Worm (Caenorhabditis elegans) whole organism, midembryonic: ENCODE measurements around the gene F45D3.3.

Experiments
- T22C8.4 ChIP-seq: fragments of 200-800 bp; sonication (Bioruptor generic); IDR thresholded peaks from 2 replicates; pipeline ENCODE4 v1.3.6; 2022; ENCODE audit warnings: missing genetic modification characterization, missing compliant biosample characterization
- cog-1 ChIP-seq: sonication (generic microtip); optimal IDR thresholded peaks from 2 replicates; lab custom pipeline; 2016; ENCODE audit warnings: missing genetic modification characterization, missing compliant biosample characterization
- flt-1 ChIP-seq: fragments of 200-800 bp; sonication (Bioruptor generic); IDR thresholded peaks from 2 replicates; pipeline ENCODE4 v1.3.6; 2022; ENCODE audit warnings: missing genetic modification characterization, missing compliant biosample characterization
- med-1 ChIP-seq: sonication (generic microtip); optimal IDR thresholded peaks from 2 replicates; lab custom pipeline; 2017; ENCODE audit warnings: missing genetic modification characterization, mild to moderate bottlenecking, missing compliant biosample characterization, antibody characterized with exemption, missing genetic modification reagents; ENCODE audit not compliant: insufficient read depth
- ref-1 ChIP-seq: fragments of 200-800 bp; sonication (Bioruptor generic); conservative IDR thresholded peaks from 2 replicates; pipeline ENCODE4 v1.3.6; 2022; ENCODE audit warnings: missing genetic modification reagents, missing genetic modification characterization, missing compliant biosample characterization
- tab-1 ChIP-seq: fragments of 200-800 bp; sonication (Bioruptor generic); IDR thresholded peaks from 2 replicates; pipeline ENCODE4 v1.3.6; 2022; ENCODE audit warnings: missing genetic modification characterization, missing compliant biosample characterization
- ztf-23 ChIP-seq: fragments of 200-800 bp; sonication (Bioruptor generic); IDR thresholded peaks from 2 replicates; pipeline ENCODE4 v1.3.6; 2022; ENCODE audit warnings: missing genetic modification reagents, missing genetic modification characterization, missing compliant biosample characterization
- ztf-29 ChIP-seq: fragments of 200-800 bp; sonication (Bioruptor generic); IDR thresholded peaks from 2 replicates; pipeline ENCODE4 v1.3.6; 2022; ENCODE audit warnings: missing genetic modification reagents, missing genetic modification characterization, missing compliant biosample characterization

- no peak for TF ChIP-seq tab-1 (GFP tag; lab: Robert Waterston, UW)
- no peak for TF ChIP-seq ref-1
- no peak for TF ChIP-seq cog-1
- no peak for TF ChIP-seq T22C8.4 (GFP tag; lab: Robert Waterston, UW)
- no peak for TF ChIP-seq ztf-29 (GFP tag; lab: Robert Waterston, UW)
- no peak for TF ChIP-seq flt-1 (GFP tag; lab: Robert Waterston, UW)
- no peak for TF ChIP-seq ztf-23 (GFP tag; lab: Robert Waterston, UW)
- TF ChIP-seq med-1 (GFP tag; lab: Kevin White, UChicago), result no peak
Measured at ce11 chrV:12505730-12506129, 44.5 kb downstream of the F45D3.3 start.
